Worm (Caenorhabditis elegans) whole organism, L1 larva: ENCODE data around the gene lys-3.

Source experiments
- C16A3.4 ChIP-seq: fragments of 150-350 bp; optimal IDR thresholded peaks from 2 replicates; lab custom pipeline; 2014; ENCODE audit warnings: missing biosample characterization, missing genetic modification characterization
- C34B4.2 ChIP-seq: sonication (generic microtip); optimal IDR thresholded peaks from 2 replicates; lab custom pipeline; 2017; ENCODE audit warnings: mild to moderate bottlenecking, missing genetic modification characterization, missing compliant biosample characterization
- F16B12.6 ChIP-seq: fragments of 150-350 bp; optimal IDR thresholded peaks from 2 replicates; lab custom pipeline; 2014; ENCODE audit warnings: missing biosample characterization, missing genetic modification characterization
- Y116A8C.19 ChIP-seq: sonication (generic microtip); optimal IDR thresholded peaks from 2 replicates; lab custom pipeline; 2016; ENCODE audit warnings: missing compliant biosample characterization, missing genetic modification characterization, borderline replicate concordance
- aly-2 ChIP-seq: fragments of 150-350 bp; optimal IDR thresholded peaks from 2 replicates; lab custom pipeline; 2014; ENCODE audit warnings: missing biosample characterization, missing genetic modification characterization
- blmp-1 ChIP-seq: fragments of 150-350 bp; optimal IDR thresholded peaks from 2 replicates; lab custom pipeline; 2014; ENCODE audit warnings: missing biosample characterization, missing genetic modification characterization
- ceh-82 ChIP-seq, 3 experiments: fragments of 150-350 bp in 1 of 3; sonication (generic microtip) in 2 of 3; optimal IDR thresholded peaks; 2 replicates each; lab custom pipeline; 2014 to 2017; ENCODE audit warnings: missing biosample characterization in 3 of 3, missing genetic modification characterization in 3 of 3
- ceh-90 ChIP-seq: sonication (generic microtip); optimal IDR thresholded peaks from 2 replicates; lab custom pipeline; 2016; ENCODE audit warnings: missing genetic modification characterization, missing compliant biosample characterization
- dpl-1 ChIP-seq, 3 experiments: fragments of 150-350 bp in 2 of 3; sonication (generic microtip) in 1 of 3; optimal IDR thresholded peaks; 2 replicates each; lab custom pipeline; 2014 to 2017; ENCODE audit warnings: missing biosample characterization in 3 of 3, missing genetic modification characterization in 3 of 3, missing genetic modification reagents in 3 of 3
- dsc-1 ChIP-seq: sonication (generic microtip); optimal IDR thresholded peaks from 2 replicates; lab custom pipeline; 2016; ENCODE audit warnings: mild to moderate bottlenecking, missing genetic modification characterization, missing compliant biosample characterization
- efl-1 ChIP-seq, 4 experiments: fragments of 150-350 bp; optimal IDR thresholded peaks in 3 of 4; peaks in 1 of 4; 1 replicate in 1 of 4; 2 replicates in 3 of 4; lab custom pipeline; 2014; ENCODE audit warnings: missing biosample characterization in 2 of 4, missing genetic modification characterization in 2 of 4, missing genetic modification reagents in 2 of 4
- egl-13 ChIP-seq: sonication (generic microtip); optimal IDR thresholded peaks from 2 replicates; lab custom pipeline; 2016; ENCODE audit warnings: missing genotype, missing genetic modification reagents, missing genetic modification characterization, missing compliant biosample characterization
- egl-27 ChIP-seq, 2 experiments: fragments of 150-350 bp in 1 of 2; sonication (generic microtip); optimal IDR thresholded peaks; 3 replicates each; lab custom pipeline; 2017 to 2018; ENCODE audit warnings: missing biosample characterization in 2 of 2, missing genetic modification characterization in 2 of 2, missing genetic modification reagents in 2 of 2
- elt-2 ChIP-seq: sonication (generic microtip); optimal IDR thresholded peaks from 2 replicates; lab custom pipeline; 2016; ENCODE audit warnings: missing genetic modification characterization, mild to moderate bottlenecking, inconsistent platforms, missing compliant biosample characterization, missing genetic modification reagents
- hlh-17 ChIP-seq: fragments of 200-800 bp; sonication (Bioruptor generic); optimal IDR thresholded peaks from 2 replicates; lab custom pipeline; 2018; ENCODE audit warnings: missing genetic modification characterization, mild to moderate bottlenecking, missing compliant biosample characterization, moderate library complexity, borderline replicate concordance
- hlh-4 ChIP-seq: sonication (generic microtip); optimal IDR thresholded peaks from 2 replicates; lab custom pipeline; 2016; ENCODE audit warnings: mild to moderate bottlenecking, missing genetic modification characterization, missing compliant biosample characterization
- irx-1 ChIP-seq: sonication (generic microtip); optimal IDR thresholded peaks from 2 replicates; lab custom pipeline; 2016; ENCODE audit warnings: missing genetic modification characterization, missing compliant biosample characterization
- isw-1 ChIP-seq: fragments of 200-800 bp; sonication (Bioruptor generic); IDR thresholded peaks from 2 replicates; pipeline ENCODE4 v1.3.6; 2022; ENCODE audit warnings: missing genetic modification characterization, missing compliant biosample characterization
- lin-14 ChIP-seq: fragments of 200-800 bp; sonication (Bioruptor generic); optimal IDR thresholded peaks from 2 replicates; lab custom pipeline; 2018; ENCODE audit warnings: mild to moderate bottlenecking, missing genetic modification characterization, moderate library complexity, missing compliant biosample characterization
- lin-35 ChIP-seq, 2 experiments: fragments of 150-350 bp; optimal IDR thresholded peaks; 2 replicates each; lab custom pipeline; 2014; ENCODE audit warnings: missing biosample characterization in 2 of 2, missing genetic modification characterization in 2 of 2, missing genetic modification reagents in 2 of 2
- lsy-2 ChIP-seq, 2 experiments: fragments of 150-350 bp; optimal IDR thresholded peaks; 2 replicates each; lab custom pipeline; 2014; ENCODE audit warnings: missing biosample characterization in 2 of 2, missing genetic modification characterization in 2 of 2
- mef-2 ChIP-seq: fragments of 150-350 bp; optimal IDR thresholded peaks from 2 replicates; lab custom pipeline; 2014; ENCODE audit warnings: missing biosample characterization, missing genetic modification characterization
- nhr-20 ChIP-seq: sonication (generic microtip); optimal IDR thresholded peaks from 2 replicates; lab custom pipeline; 2016; ENCODE audit warnings: mild to moderate bottlenecking, missing genetic modification characterization, missing compliant biosample characterization
- nhr-28 ChIP-seq: fragments of 150-350 bp; optimal IDR thresholded peaks from 2 replicates; lab custom pipeline; 2014; ENCODE audit warnings: missing biosample characterization, missing genetic modification characterization
- nhr-76 ChIP-seq: sonication (generic microtip); optimal IDR thresholded peaks from 2 replicates; lab custom pipeline; 2017; ENCODE audit warnings: missing biosample characterization, missing genetic modification characterization
- nhr-84 ChIP-seq: sonication (generic microtip); optimal IDR thresholded peaks from 2 replicates; lab custom pipeline; 2017; ENCODE audit warnings: missing biosample characterization, missing genetic modification characterization
- nhr-85 ChIP-seq: sonication (generic microtip); peaks from one replicate; lab custom pipeline; 2016; ENCODE audit warnings: missing genetic modification characterization, inconsistent platforms, missing compliant biosample characterization
- pax-3 ChIP-seq: fragments of 200-800 bp; sonication (Bioruptor generic); optimal IDR thresholded peaks from 2 replicates; lab custom pipeline; 2018; ENCODE audit warnings: mild to moderate bottlenecking, missing genetic modification characterization, moderate library complexity, missing compliant biosample characterization
- pqm-1 ChIP-seq: sonication (generic microtip); optimal IDR thresholded peaks from 3 replicates; lab custom pipeline; 2017; ENCODE audit warnings: missing biosample characterization, missing genetic modification characterization
- rnt-1 ChIP-seq: sonication (generic microtip); optimal IDR thresholded peaks from 2 replicates; lab custom pipeline; 2016; ENCODE audit warnings: mild to moderate bottlenecking, missing genetic modification characterization, moderate library complexity, missing compliant biosample characterization
- skn-1 ChIP-seq: fragments of 150-350 bp; optimal IDR thresholded peaks from 2 replicates; lab custom pipeline; 2014; ENCODE audit warnings: missing biosample characterization, missing genetic modification characterization
- snu-23 ChIP-seq: sonication (generic microtip); optimal IDR thresholded peaks from 2 replicates; lab custom pipeline; 2016; ENCODE audit warnings: missing genetic modification characterization, missing compliant biosample characterization
- sup-37 ChIP-seq: fragments of 200-800 bp; sonication (Bioruptor generic); optimal IDR thresholded peaks from 2 replicates; lab custom pipeline; 2018; ENCODE audit warnings: mild to moderate bottlenecking, missing genetic modification characterization, missing compliant biosample characterization
- tlp-1 ChIP-seq: fragments of 150-350 bp; optimal IDR thresholded peaks from 2 replicates; lab custom pipeline; 2014; ENCODE audit warnings: missing biosample characterization, missing genetic modification characterization
- unc-86 ChIP-seq: sonication (generic microtip); optimal IDR thresholded peaks from 2 replicates; lab custom pipeline; 2016; ENCODE audit warnings: missing genetic modification characterization, missing compliant biosample characterization
- xbp-1 ChIP-seq: sonication (generic microtip); optimal IDR thresholded peaks from 2 replicates; lab custom pipeline; 2016; ENCODE audit warnings: missing genetic modification characterization, missing compliant biosample characterization
- zag-1 ChIP-seq: fragments of 150-350 bp; optimal IDR thresholded peaks from 2 replicates; lab custom pipeline; 2014; ENCODE audit warnings: missing biosample characterization, missing genetic modification characterization
- ztf-11 ChIP-seq, 2 experiments: sonication (generic microtip); optimal IDR thresholded peaks; 2 replicates each; lab custom pipeline; 2016 to 2017; ENCODE audit warnings: missing genetic modification characterization in 2 of 2, missing biosample characterization in 1 of 2, missing compliant biosample characterization in 1 of 2

Gene lys-3

DNA sequence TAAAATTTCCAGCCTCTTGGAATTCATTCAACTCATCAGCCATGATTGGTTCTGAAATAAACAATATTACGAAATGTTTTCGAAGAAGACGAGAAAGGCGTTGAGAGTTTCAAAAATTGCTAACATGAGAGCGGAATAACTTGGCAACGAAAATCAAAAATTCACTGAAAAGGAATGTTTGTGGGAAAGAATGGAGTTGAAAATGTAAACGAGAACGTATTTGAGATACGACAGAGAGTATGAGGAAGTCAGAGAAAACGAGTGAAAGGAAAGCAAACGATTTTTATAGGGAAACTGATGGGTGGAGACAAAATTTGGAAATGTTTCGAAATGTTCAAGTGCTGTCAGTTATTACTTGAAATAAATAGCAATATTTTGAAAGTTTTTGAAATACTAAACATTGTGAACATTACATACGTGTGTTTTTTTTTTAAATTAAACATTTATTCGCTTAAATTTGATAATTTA lies 28.3 kb downstream of the lys-3 start, which contains the start of gene rop-1:
rop-1 (minus strand) TSS at position 51 of the 468 bp plus-strand sequence.
- TF ChIP-seq nhr-76 (tag; lab: Kevin White, UChicago) (no peak), lin-14 (GFP tag; lab: Kevin White, UChicago) (peak; percentile 35), lin-35 (GFP tag; optimal IDR thresholded peaks at IDR 0.05; lab: Kevin White, UChicago) (peak in 1 of 2 experiments; percentile 28), zag-1 (tag; lab: Kevin White, UChicago) (no peak), rnt-1 (no peak), egl-13 (tag; lab: Kevin White, UChicago) (no peak), ceh-82 (tag; optimal IDR thresholded peaks at IDR 0.05; lab: Kevin White, UChicago) (peak in 1 of 3 experiments; percentile 3), C34B4.2 (tag; lab: Kevin White, UChicago) (no peak), efl-1 (optimal IDR thresholded peaks at IDR 0.05; lab: Kevin White, UChicago) (peak in 1 of 2 experiments; percentile 26), efl-1 (GFP tag; optimal IDR thresholded peaks at IDR 0.05 in 1 of 2; lab: Kevin White, UChicago) (peak in 1 of 2 experiments; percentile 4), ztf-11 (tag; optimal IDR thresholded peaks at IDR 0.05; lab: Kevin White, UChicago) (no peak), skn-1 (tag; lab: Kevin White, UChicago) (peak; percentile 67), elt-2 (tag; lab: Kevin White, UChicago) (peak; percentile 5), lsy-2 (tag; optimal IDR thresholded peaks at IDR 0.05; lab: Kevin White, UChicago) (peak in 1 of 2 experiments; percentile 52), F16B12.6 (tag; lab: Kevin White, UChicago) (no peak), xbp-1 (tag; lab: Kevin White, UChicago) (no peak), blmp-1 (tag; lab: Kevin White, UChicago) (peak; percentile 89), irx-1 (tag; lab: Kevin White, UChicago) (no peak), nhr-20 (tag; lab: Kevin White, UChicago) (peak; percentile 10)

DNA sequence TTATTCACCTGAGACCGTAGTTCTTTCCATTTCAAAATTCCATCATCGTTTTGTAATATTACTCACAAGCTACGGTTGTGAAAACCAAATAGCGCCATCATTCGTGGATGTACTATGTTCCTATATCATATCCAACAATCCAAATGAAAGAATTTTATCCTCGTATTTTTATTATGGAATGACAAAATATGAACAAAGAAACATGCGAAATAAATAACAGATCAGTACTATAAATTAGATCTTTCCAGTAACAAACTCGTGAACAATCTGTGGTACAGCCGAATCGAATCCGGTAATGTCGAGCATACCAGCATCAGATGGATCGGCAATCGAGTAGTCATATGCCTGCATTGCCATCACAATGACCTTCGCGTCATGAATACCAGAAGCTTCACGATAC lies 30.7 kb downstream of the lys-3 start:
- no peak for TF ChIP-seq dsc-1 (tag; lab: Kevin White, UChicago)
- TF ChIP-seq pax-3 (tag; lab: Kevin White, UChicago), result no peak
- TF ChIP-seq hlh-4 (tag; lab: Kevin White, UChicago), result no peak
- no peak for TF ChIP-seq nhr-76 (tag; lab: Kevin White, UChicago)
- TF ChIP-seq Y116A8C.19 (tag; lab: Kevin White, UChicago), result no peak
- TF ChIP-seq pqm-1 (tag; lab: Kevin White, UChicago), result no peak
- TF ChIP-seq sup-37 (GFP tag; lab: Kevin White, UChicago), result no peak
- no peak for TF ChIP-seq unc-86 (tag; lab: Kevin White, UChicago)
- no peak for TF ChIP-seq snu-23 (GFP tag; lab: Kevin White, UChicago)
- TF ChIP-seq dpl-1 (GFP tag; optimal IDR thresholded peaks at IDR 0.05; lab: Kevin White, UChicago), result no peak
- no peak for TF ChIP-seq mef-2
- no peak for TF ChIP-seq skn-1 (tag; lab: Kevin White, UChicago)
- no peak for TF ChIP-seq isw-1 (GFP tag; lab: Robert Waterston, UW)

DNA sequence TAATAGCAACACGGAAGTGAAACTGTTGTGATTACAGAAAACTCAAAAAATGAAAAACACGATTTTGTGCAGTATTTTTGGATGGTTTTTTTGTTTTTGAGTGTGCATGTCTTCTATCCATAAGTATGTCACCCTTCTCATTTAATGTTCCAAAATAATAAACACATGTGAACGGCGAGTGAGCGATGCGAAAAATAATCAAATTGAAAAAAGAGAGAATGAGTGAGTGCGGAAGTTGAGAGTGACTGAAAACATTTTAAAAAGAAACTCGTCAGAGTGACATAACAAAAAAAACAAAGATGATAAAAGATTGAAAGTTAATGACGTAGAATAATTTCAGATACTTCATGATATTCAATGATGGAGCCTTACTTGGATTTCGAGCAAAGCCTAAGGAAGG lies 33.8 kb downstream of the lys-3 start:
- no peak for TF ChIP-seq mef-2
- no peak for TF ChIP-seq C34B4.2 (tag; lab: Kevin White, UChicago)
- no peak for TF ChIP-seq aly-2 (tag; lab: Kevin White, UChicago)
- no peak for TF ChIP-seq tlp-1
- TF ChIP-seq egl-27 (tag; optimal IDR thresholded peaks at IDR 0.05; lab: Kevin White, UChicago), result no peak
- TF ChIP-seq nhr-85, result no peak
- no peak for TF ChIP-seq nhr-28 (tag; lab: Kevin White, UChicago)
- TF ChIP-seq pax-3 (tag; lab: Kevin White, UChicago), result no peak
- no peak for TF ChIP-seq nhr-76 (tag; lab: Kevin White, UChicago)
- no peak for TF ChIP-seq hlh-4 (tag; lab: Kevin White, UChicago)
- no peak for TF ChIP-seq F16B12.6 (tag; lab: Kevin White, UChicago)
- TF ChIP-seq C16A3.4 (tag; lab: Kevin White, UChicago), result no peak
- TF ChIP-seq nhr-84, result no peak
- TF ChIP-seq hlh-17 (GFP tag; lab: Kevin White, UChicago), result no peak
- TF ChIP-seq ceh-90, result no peak
